Fruit fly (Drosophila melanogaster): ENCODE measurements around the gene MRP.

DNA sequence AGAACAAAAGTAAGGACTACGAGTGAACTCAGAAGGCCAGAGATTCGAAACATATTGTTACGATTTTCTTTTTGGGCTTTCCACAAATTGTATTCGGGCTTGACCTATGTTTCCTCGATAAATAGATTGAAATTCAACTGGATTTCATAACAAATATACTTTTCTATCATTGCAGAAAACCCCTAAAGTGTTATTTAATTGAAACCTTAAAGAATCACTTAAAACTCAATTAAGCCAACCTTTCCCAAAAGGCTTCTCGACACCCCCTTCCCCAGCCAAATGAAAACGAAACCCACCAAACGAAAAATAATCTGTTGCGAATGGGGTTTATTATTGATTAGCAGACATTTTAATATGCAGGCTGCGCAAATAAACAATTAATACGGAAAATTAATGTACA, 42.9 kb downstream of the MRP start, which contains the start of gene CG15483:
- no peak for TF ChIP-seq CG9948 (tag; optimal IDR thresholded peaks at IDR 0.05)
- TF ChIP-seq CG12605 (GFP tag; IDR thresholded peaks at IDR 0.05), result no peak
- no peak for TF ChIP-seq CG8159 (tag; optimal IDR thresholded peaks at IDR 0.05)
- TF ChIP-seq CG17806 (tag; optimal IDR thresholded peaks at IDR 0.05), result no peak
- no peak for TF ChIP-seq CG4496 (GFP tag; IDR thresholded peaks at IDR 0.05)
- TF ChIP-seq D1 (tag; optimal IDR thresholded peaks at IDR 0.05), result no peak
- no peak for TF ChIP-seq CG34367 (tag; optimal IDR thresholded peaks at IDR 0.05)
- no peak for TF ChIP-seq fd96Ca (GFP tag; IDR thresholded peaks at IDR 0.05)
- TF ChIP-seq rn (GFP tag; IDR thresholded peaks at IDR 0.05), result no peak
- no peak for TF ChIP-seq EcR (GFP tag; optimal IDR thresholded peaks at IDR 0.05)
- TF ChIP-seq CG32121 (GFP tag; IDR thresholded peaks at IDR 0.05), result no peak
- no peak for TF ChIP-seq CG8301 (tag; optimal IDR thresholded peaks at IDR 0.05)
- TF ChIP-seq CG14655 (GFP tag; optimal IDR thresholded peaks at IDR 0.05), result no peak
- TF ChIP-seq Pif1A (GFP tag; optimal IDR thresholded peaks at IDR 0.05), result no peak

All from whole organism, pupa.